Fruit fly (Drosophila melanogaster): Measurements from ENCODE around the gene lcs.

The lcs gene

dm6 chrX:21396860-21397459 lies at the start of gene lcs:
Gene lcs (minus strand): TSS chrX:21397316.
- TF ChIP-seq noc (tag; optimal IDR thresholded peaks at IDR 0.05) = no peak

- TF ChIP-seq noc (tag; optimal IDR thresholded peaks at IDR 0.05) = no peak
These were observed 43.6 kb upstream of the lcs start for dm6 chrX:21440687-21441086.

- TF ChIP-seq noc (tag; optimal IDR thresholded peaks at IDR 0.05) = no peak
These were observed 32.0 kb upstream of the lcs start, which contains the start of gene CG10918 for dm6 chrX:21429156-21429555. Gene CG10918 (minus strand): TSS chrX:21429256.

- TF ChIP-seq noc (tag; optimal IDR thresholded peaks at IDR 0.05) = no peak
These were observed 5.6 kb upstream of the lcs start, which contains the start of gene whe for dm6 chrX:21402672-21403071. Gene whe (minus strand): TSS chrX:21402772.

dm6 chrX:21388734-21389133 lies 8.4 kb downstream of the lcs start, which contains the start of gene mst:
Gene mst (plus strand): TSS chrX:21388977.
- no peak for TF ChIP-seq noc (tag; optimal IDR thresholded peaks at IDR 0.05)

- no peak for TF ChIP-seq noc (tag; optimal IDR thresholded peaks at IDR 0.05)
These were observed 9.4 kb downstream of the lcs start, which contains the start of gene Ddx56 for dm6 chrX:21387695-21388094. Gene Ddx56 (minus strand): TSS chrX:21387946.

dm6 chrX:21378344-21378882 lies 18.7 kb downstream of the lcs start:
- TF ChIP-seq noc (tag; optimal IDR thresholded peaks at IDR 0.05) = no peak

dm6 chrX:21375595-21376047 lies 21.5 kb downstream of the lcs start:
- peak; percentile 75 for TF ChIP-seq noc (tag; optimal IDR thresholded peaks at IDR 0.05)

- TF ChIP-seq noc (tag; optimal IDR thresholded peaks at IDR 0.05) = no peak
These were observed 23.3 kb downstream of the lcs start, which contains the start of gene slgA for dm6 chrX:21373659-21374426. Gene slgA (plus strand): TSS chrX:21374002.

dm6 chrX:21369149-21369988 lies 27.7 kb downstream of the lcs start:
- TF ChIP-seq noc (tag; optimal IDR thresholded peaks at IDR 0.05) = no peak

- TF ChIP-seq noc (tag; optimal IDR thresholded peaks at IDR 0.05) = no peak
These were observed 28.7 kb downstream of the lcs start for dm6 chrX:21368410-21368918.

dm6 chrX:21367363-21368072 lies 29.6 kb downstream of the lcs start:
- peak; percentile 99 for TF ChIP-seq noc (tag; optimal IDR thresholded peaks at IDR 0.05)

dm6 chrX:21366311-21366990 lies 30.7 kb downstream of the lcs start:
- peak; percentile 95 for TF ChIP-seq noc (tag; optimal IDR thresholded peaks at IDR 0.05)

- no peak for TF ChIP-seq noc (tag; optimal IDR thresholded peaks at IDR 0.05)
These were observed 31.7 kb downstream of the lcs start for dm6 chrX:21365421-21365820.
